Worm (Caenorhabditis elegans): ENCODE data around the gene cgef-1.

DNA sequence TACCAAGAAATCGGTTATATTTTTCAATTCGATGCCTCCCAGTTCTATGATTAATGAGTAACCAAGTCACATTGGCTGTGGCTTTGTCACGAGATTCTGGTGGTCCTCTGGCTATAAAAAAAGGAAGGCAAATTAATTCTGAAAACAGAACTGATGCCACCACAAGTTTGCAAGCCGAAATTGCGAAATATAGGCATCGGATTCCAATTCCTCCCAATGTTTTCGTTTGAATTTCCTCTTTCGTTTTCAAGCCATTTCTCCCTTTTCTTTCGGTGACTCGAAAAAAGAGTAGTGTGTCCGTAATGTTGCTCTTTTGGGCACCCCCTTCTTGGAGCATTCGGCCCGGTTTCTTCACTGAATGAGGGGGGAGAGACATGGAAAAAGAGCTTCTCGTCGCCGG lies 2.2 kb upstream of the cgef-1 start, which contains the start of gene F55F1.2:
- TF ChIP-seq hlh-8 (tag; optimal IDR thresholded peaks at IDR 0.05) (no peak), F13H6.1 (tag; optimal IDR thresholded peaks at IDR 0.05) (no peak)

Measured in whole organism, late embryonic.